Worm (Caenorhabditis elegans) whole organism, young adult: ENCODE measurements around the gene C53B4.3.

ENCODE experiments used
- B0019.2 ChIP-seq: fragments of 200-800 bp; sonication (Bioruptor generic); conservative IDR thresholded peaks from 2 replicates; pipeline ENCODE4 v1.3.6; 2022; ENCODE audit warnings: missing genetic modification reagents, missing genetic modification characterization, missing compliant biosample characterization
- B0261.1 ChIP-seq: sonication (generic microtip); optimal IDR thresholded peaks from 2 replicates; lab custom pipeline; 2016; ENCODE audit warnings: mild to moderate bottlenecking, missing genetic modification characterization, moderate library complexity, missing compliant biosample characterization
- C06A6.2 ChIP-seq: fragments of 200-800 bp; sonication (Bioruptor generic); conservative IDR thresholded peaks from 2 replicates; pipeline ENCODE4 v1.3.6; 2022; ENCODE audit warnings: missing genetic modification characterization, missing compliant biosample characterization
- C17E4.6 ChIP-seq: fragments of 200-800 bp; sonication (Bioruptor generic); IDR thresholded peaks from 2 replicates; pipeline ENCODE4 v1.3.6; 2022; ENCODE audit warnings: missing genetic modification reagents, missing genetic modification characterization, missing compliant biosample characterization
- F22D6.2 ChIP-seq: sonication (generic microtip); optimal IDR thresholded peaks from 2 replicates; lab custom pipeline; 2016; ENCODE audit warnings: mild to moderate bottlenecking, missing genetic modification characterization, missing compliant biosample characterization
- F49E8.2 ChIP-seq: sonication (generic microtip); optimal IDR thresholded peaks from 3 replicates; lab custom pipeline; 2017; ENCODE audit warnings: missing genetic modification characterization, mild to moderate bottlenecking, missing compliant biosample characterization, antibody characterized with exemption, moderate library complexity; ENCODE audit not compliant: insufficient read depth
- F52B5.7 ChIP-seq: sonication (generic microtip); optimal IDR thresholded peaks from 2 replicates; lab custom pipeline; 2016; ENCODE audit warnings: mild to moderate bottlenecking, missing genetic modification characterization, missing compliant biosample characterization
- F55B11.4 ChIP-seq: sonication (generic microtip); optimal IDR thresholded peaks from 2 replicates; lab custom pipeline; 2016; ENCODE audit warnings: missing compliant biosample characterization, missing genetic modification characterization, borderline replicate concordance; ENCODE audit not compliant: insufficient read depth
- K11D2.4 ChIP-seq: fragments of 200-800 bp; sonication (Bioruptor generic); IDR thresholded peaks from 2 replicates; pipeline ENCODE4 v1.3.6; 2022; ENCODE audit warnings: missing genetic modification reagents, missing genetic modification characterization, missing compliant biosample characterization
- T07F8.4 ChIP-seq: sonication (generic microtip); optimal IDR thresholded peaks from 2 replicates; lab custom pipeline; 2016; ENCODE audit warnings: mild to moderate bottlenecking, missing genetic modification characterization, moderate library complexity, missing compliant biosample characterization
- cebp-1 ChIP-seq, 2 experiments: fragments of 200-800 bp in 1 of 2; sonication (Bioruptor generic) in 1 of 2; sonication (generic microtip) in 1 of 2; IDR thresholded peaks in 1 of 2; optimal IDR thresholded peaks in 1 of 2; 2 replicates each; pipeline versions ENCODE4 v1.3.6 to Lab custom; 2017 to 2022; ENCODE audit warnings: missing compliant biosample characterization in 2 of 2, missing genetic modification characterization in 2 of 2, mild to moderate bottlenecking in 1 of 2, missing genetic modification reagents in 1 of 2, moderate library complexity in 1 of 2
- ceh-100 ChIP-seq: fragments of 200-800 bp; sonication (Bioruptor generic); IDR thresholded peaks from 2 replicates; pipeline ENCODE4 v1.3.6; 2022; ENCODE audit warnings: missing genetic modification reagents, missing genetic modification characterization, missing compliant biosample characterization
- ceh-27 ChIP-seq: fragments of 200-800 bp; sonication (Bioruptor generic); optimal IDR thresholded peaks from 2 replicates; lab custom pipeline; 2018; ENCODE audit warnings: mild to moderate bottlenecking, missing genetic modification characterization, moderate library complexity, missing compliant biosample characterization
- ceh-79 ChIP-seq: sonication (generic microtip); optimal IDR thresholded peaks from 2 replicates; lab custom pipeline; 2017; ENCODE audit warnings: mild to moderate bottlenecking, missing genetic modification characterization, missing compliant biosample characterization
- ceh-91 ChIP-seq: fragments of 200-800 bp; sonication (Bioruptor generic); IDR thresholded peaks from 2 replicates; pipeline ENCODE4 v1.3.6; 2022; ENCODE audit warnings: missing genetic modification reagents, missing genetic modification characterization, missing compliant biosample characterization
- chd-7 ChIP-seq: sonication (generic microtip); optimal IDR thresholded peaks from 2 replicates; lab custom pipeline; 2016; ENCODE audit warnings: mild to moderate bottlenecking, missing genetic modification characterization, moderate library complexity, missing compliant biosample characterization
- dox-1 ChIP-seq: fragments of 200-800 bp; sonication (Bioruptor generic); IDR thresholded peaks from 2 replicates; pipeline ENCODE4 v1.3.6; 2022; ENCODE audit warnings: missing genetic modification reagents, missing genetic modification characterization, missing compliant biosample characterization
- egl-44 ChIP-seq: fragments of 200-800 bp; sonication (Bioruptor generic); IDR thresholded peaks from 2 replicates; pipeline ENCODE4 v1.3.6; 2022; ENCODE audit warnings: missing genetic modification reagents, missing genetic modification characterization, missing compliant biosample characterization
- egrh-3 ChIP-seq: fragments of 200-800 bp; sonication (Bioruptor generic); IDR thresholded peaks from 2 replicates; pipeline ENCODE4 v1.3.6; 2022; ENCODE audit warnings: missing genetic modification reagents, missing genetic modification characterization, missing compliant biosample characterization
- ekl-4 ChIP-seq: fragments of 200-800 bp; sonication (Bioruptor generic); IDR thresholded peaks from 2 replicates; pipeline ENCODE4 v1.3.6; 2022; ENCODE audit warnings: missing genetic modification reagents, missing genetic modification characterization, missing compliant biosample characterization
- gei-17 ChIP-seq: fragments of 200-800 bp; sonication (Bioruptor generic); optimal IDR thresholded peaks from 2 replicates; lab custom pipeline; 2018; ENCODE audit warnings: mild to moderate bottlenecking, missing genetic modification characterization, missing compliant biosample characterization
- hmg-1.2 ChIP-seq: fragments of 200-800 bp; sonication (Bioruptor generic); IDR thresholded peaks from 2 replicates; pipeline ENCODE4 v1.3.6; 2022; ENCODE audit warnings: missing genetic modification reagents, missing genetic modification characterization, missing compliant biosample characterization
- hrde-1 ChIP-seq: sonication (generic microtip); optimal IDR thresholded peaks from 2 replicates; lab custom pipeline; 2016; ENCODE audit warnings: missing genetic modification characterization, mild to moderate bottlenecking, missing compliant biosample characterization, moderate library complexity, missing genotype, missing genetic modification reagents, borderline replicate concordance
- let-607 ChIP-seq, 2 experiments: fragments of 200-800 bp in 1 of 2; sonication (Bioruptor generic) in 1 of 2; sonication (generic microtip) in 1 of 2; optimal IDR thresholded peaks; 2 replicates each; lab custom pipeline; 2016 to 2018; ENCODE audit warnings: mild to moderate bottlenecking in 2 of 2, missing compliant biosample characterization in 2 of 2, missing genetic modification characterization in 2 of 2, moderate library complexity in 2 of 2, missing genotype in 1 of 2
- lin-26 ChIP-seq: fragments of 200-800 bp; sonication (Bioruptor generic); IDR thresholded peaks from 2 replicates; pipeline ENCODE4 v1.3.6; 2022; ENCODE audit warnings: missing genetic modification reagents, missing genetic modification characterization, missing compliant biosample characterization
- lin-40 ChIP-seq: sonication (generic microtip); optimal IDR thresholded peaks from 2 replicates; lab custom pipeline; 2016; ENCODE audit warnings: missing genetic modification characterization, mild to moderate bottlenecking, missing compliant biosample characterization, missing genotype, missing genetic modification reagents
- madf-6 ChIP-seq: fragments of 200-800 bp; sonication (Bioruptor generic); IDR thresholded peaks from 2 replicates; pipeline ENCODE4 v1.3.6; 2022; ENCODE audit warnings: missing genetic modification reagents, missing genetic modification characterization, missing compliant biosample characterization
- mcd-1 ChIP-seq: fragments of 200-800 bp; sonication (Bioruptor generic); IDR thresholded peaks from 2 replicates; pipeline ENCODE4 v1.3.6; 2022; ENCODE audit warnings: missing genetic modification reagents, missing genetic modification characterization, missing compliant biosample characterization
- nhr-120 ChIP-seq: fragments of 200-800 bp; sonication (Bioruptor generic); IDR thresholded peaks from 2 replicates; pipeline ENCODE4 v1.3.6; 2022; ENCODE audit warnings: missing genetic modification characterization, missing compliant biosample characterization
- nhr-179 ChIP-seq: sonication (generic microtip); optimal IDR thresholded peaks from 2 replicates; lab custom pipeline; 2016; ENCODE audit warnings: mild to moderate bottlenecking, missing genetic modification characterization, missing compliant biosample characterization
- nhr-27 ChIP-seq: fragments of 200-800 bp; sonication (Bioruptor generic); optimal IDR thresholded peaks from 2 replicates; lab custom pipeline; 2018; ENCODE audit warnings: mild to moderate bottlenecking, missing genetic modification characterization, moderate library complexity, missing compliant biosample characterization
- nhr-80 ChIP-seq: sonication (generic microtip); optimal IDR thresholded peaks from 2 replicates; lab custom pipeline; 2016; ENCODE audit warnings: missing genetic modification characterization, missing compliant biosample characterization
- zfh-2 ChIP-seq: fragments of 200-800 bp; sonication (Bioruptor generic); conservative IDR thresholded peaks from 2 replicates; pipeline ENCODE4 v1.3.6; 2022; ENCODE audit warnings: missing genetic modification reagents, missing genetic modification characterization, missing compliant biosample characterization
- ztf-22 ChIP-seq: fragments of 200-800 bp; sonication (Bioruptor generic); optimal IDR thresholded peaks from 2 replicates; lab custom pipeline; 2018; ENCODE audit warnings: mild to moderate bottlenecking, missing genetic modification characterization, moderate library complexity, missing compliant biosample characterization
- ztf-26 ChIP-seq: sonication (generic microtip); optimal IDR thresholded peaks from 2 replicates; lab custom pipeline; 2017; ENCODE audit warnings: missing genetic modification characterization, missing compliant biosample characterization

C53B4.3 gene

ce11 chrIV:8984566-8984965 lies 11.1 kb upstream of the C53B4.3 start, which contains the start of gene nstp-1:
TSS of gene nstp-1 (plus strand) at chrIV:8984866.
- TF ChIP-seq ceh-27: no peak
- no peak for TF ChIP-seq nhr-120 (GFP tag; lab: Robert Waterston, UW)
- TF ChIP-seq madf-6 (GFP tag; lab: Robert Waterston, UW): no peak
- TF ChIP-seq nhr-179 (tag; lab: Kevin White, UChicago): no peak
- TF ChIP-seq let-607 (tag; optimal IDR thresholded peaks at IDR 0.05; lab: Kevin White, UChicago): no peak
- no peak for TF ChIP-seq F49E8.2 (tag; lab: Kevin White, UChicago)
- no peak for TF ChIP-seq hmg-1.2 (GFP tag; lab: Robert Waterston, UW)
- TF ChIP-seq chd-7 (tag; lab: Kevin White, UChicago): no peak
- TF ChIP-seq ceh-79 (tag; lab: Kevin White, UChicago): no peak
- no peak for TF ChIP-seq cebp-1 (GFP tag; IDR thresholded peaks at IDR 0.05; lab: Robert Waterston, UW)
- TF ChIP-seq cebp-1 (tag; optimal IDR thresholded peaks at IDR 0.05; lab: Kevin White, UChicago): no peak
- TF ChIP-seq K11D2.4 (GFP tag; lab: Robert Waterston, UW): no peak
- no peak for TF ChIP-seq ceh-91 (GFP tag; lab: Robert Waterston, UW)
- TF ChIP-seq gei-17: no peak
- no peak for TF ChIP-seq lin-26 (GFP tag; lab: Robert Waterston, UW)
- no peak for TF ChIP-seq egl-44
- no peak for TF ChIP-seq B0019.2 (GFP tag; lab: Robert Waterston, UW)
- TF ChIP-seq T07F8.4 (tag; lab: Kevin White, UChicago): no peak
- TF ChIP-seq B0261.1 (tag; lab: Kevin White, UChicago): no peak
- no peak for TF ChIP-seq ekl-4 (GFP tag; lab: Robert Waterston, UW)
- TF ChIP-seq ceh-100: no peak

ce11 chrIV:8979695-8980094 lies 6.2 kb upstream of the C53B4.3 start, which contains the start of gene col-119:
TSS of gene col-119 (minus strand) at chrIV:8979795.
- TF ChIP-seq ztf-22 (GFP tag; lab: Kevin White, UChicago): no peak
- TF ChIP-seq nhr-27 (tag; lab: Kevin White, UChicago): no peak
- peak; percentile 0 for TF ChIP-seq nhr-80 (tag; lab: Kevin White, UChicago)
- no peak for TF ChIP-seq C17E4.6
- peak; percentile 34 for TF ChIP-seq lin-40 (tag; lab: Kevin White, UChicago)
- TF ChIP-seq, all 124 proteins: peak for 2

DNA sequence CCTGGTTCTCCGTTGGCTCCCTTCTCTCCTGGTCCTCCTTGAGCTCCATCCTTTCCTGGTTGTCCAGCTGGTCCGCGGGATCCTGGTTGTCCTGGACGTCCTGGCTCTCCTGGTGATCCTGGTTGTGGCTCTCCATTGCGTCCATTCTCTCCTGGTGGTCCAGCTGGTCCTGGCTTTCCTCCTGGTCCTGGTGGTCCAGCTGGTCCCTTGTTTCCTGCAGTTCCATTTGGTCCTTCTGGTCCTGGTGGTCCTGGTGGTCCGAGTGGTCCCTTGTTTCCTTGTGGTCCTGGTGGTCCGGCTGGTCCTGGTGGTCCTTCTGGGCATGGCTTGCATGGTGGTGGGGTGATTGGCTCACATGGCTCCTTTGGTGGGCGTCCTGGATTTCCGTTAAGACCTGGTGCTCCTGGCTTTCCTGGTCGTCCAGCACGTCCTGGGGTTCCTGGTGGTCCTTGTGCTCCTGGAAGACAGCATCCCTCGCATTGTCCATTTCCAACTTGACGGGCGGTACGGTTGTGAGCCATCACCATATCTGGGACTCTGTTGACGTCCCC lies 5.6 kb upstream of the C53B4.3 start:
- TF ChIP-seq cebp-1 (GFP tag; IDR thresholded peaks at IDR 0.05; lab: Robert Waterston, UW) (no peak), cebp-1 (tag; optimal IDR thresholded peaks at IDR 0.05; lab: Kevin White, UChicago) (no peak), nhr-27 (tag; lab: Kevin White, UChicago) (peak; percentile 64), F55B11.4 (tag; lab: Kevin White, UChicago) (no peak), mcd-1 (GFP tag; lab: Robert Waterston, UW) (peak; percentile 26; the same call in 1 of the 2 replicates), dox-1 (GFP tag; lab: Robert Waterston, UW) (0 out of 2 replicates have a peak, but pooled peaks have one; percentile 16), lin-26 (GFP tag; lab: Robert Waterston, UW) (0 out of 2 replicates have a peak, but pooled peaks have one; percentile 30), F52B5.7 (peak; percentile 9), hrde-1 (peak; percentile 0), C06A6.2 (GFP tag; lab: Robert Waterston, UW) (no peak), ztf-26 (tag; lab: Kevin White, UChicago) (peak; percentile 5), nhr-80 (tag; lab: Kevin White, UChicago) (no peak), egrh-3 (GFP tag; lab: Robert Waterston, UW) (peak; percentile 68; the same call in 1 of the 2 replicates), zfh-2 (GFP tag; lab: Robert Waterston, UW) (peak; percentile 85; the same call in 1 of the 2 replicates), ekl-4 (GFP tag; lab: Robert Waterston, UW) (0 out of 2 replicates have a peak, but pooled peaks have one; percentile 8), F22D6.2 (tag; lab: Kevin White, UChicago) (no peak)
